Fruit fly (Drosophila melanogaster): ENCODE results near the gene Rok.

dm6 chrX:16637106-16637590 is at the start of gene Rok:
- TF ChIP-seq CG8478 (optimal IDR thresholded peaks at IDR 0.05): no peak
- TF ChIP-seq CTCF (optimal IDR thresholded peaks at IDR 0.05): peak; percentile 91 to 94

Measured in S2 (cell line).